Fruit fly (Drosophila melanogaster) whole organism, embryonic: ENCODE results near the gene Tsp29Fa.

Source experiments
- Adf1 ChIP-seq: fragments of 200-800 bp; sonication (Bioruptor generic); IDR thresholded peaks from 2 replicates; pipeline ENCODE4 v1.3.6; 2022; ENCODE audit warnings: missing biosample characterization, missing genetic modification characterization
- Asciz ChIP-seq: fragments of 200-800 bp; sonication (Bioruptor generic); optimal IDR thresholded peaks from 2 replicates; lab custom pipeline; 2017; ENCODE audit warnings: missing biosample characterization, mild to moderate bottlenecking, missing genetic modification characterization, missing genetic modification reagents
- Atf6 ChIP-seq: fragments of 200-800 bp; sonication (Bioruptor generic); IDR thresholded peaks from 2 replicates; pipeline ENCODE4 v1.3.6; 2022; ENCODE audit warnings: missing biosample characterization, missing genetic modification characterization
- B-H2 ChIP-seq: fragments of 200-800 bp; sonication (Bioruptor generic); optimal IDR thresholded peaks from 2 replicates; lab custom pipeline; 2018; ENCODE audit warnings: missing biosample characterization, mild to moderate bottlenecking, missing genetic modification characterization
- Blimp-1 ChIP-seq: fragments of 200-800 bp; sonication (Bioruptor generic); optimal IDR thresholded peaks from 3 replicates; lab custom pipeline; 2018; ENCODE audit warnings: missing biosample characterization, missing genetic modification characterization, mild to moderate bottlenecking, moderate library complexity, missing genetic modification reagents
- CG10274 ChIP-seq: fragments of 200-800 bp; sonication (Bioruptor generic); optimal IDR thresholded peaks from 3 replicates; lab custom pipeline; 2017; ENCODE audit warnings: missing biosample characterization, mild to moderate bottlenecking, missing genetic modification characterization
- CG13424 ChIP-seq: fragments of 200-800 bp; sonication (Bioruptor generic); optimal IDR thresholded peaks from 2 replicates; lab custom pipeline; 2019; ENCODE audit warnings: missing biosample characterization, mild to moderate bottlenecking, missing genetic modification characterization, moderate library complexity
- CG14965 ChIP-seq: fragments of 200-800 bp; sonication (Bioruptor generic); optimal IDR thresholded peaks from 2 replicates; lab custom pipeline; 2016; ENCODE audit warnings: missing biosample characterization, missing genetic modification characterization, borderline replicate concordance
- CG16813 ChIP-seq: fragments of 200-800 bp; sonication (Bioruptor generic); IDR thresholded peaks from 3 replicates; pipeline ENCODE4 v1.3.6; 2022; ENCODE audit warnings: missing biosample characterization, missing genetic modification characterization; ENCODE audit not compliant: partially characterized antibody
- CG18011 ChIP-seq: fragments of 200-800 bp; sonication (Bioruptor generic); optimal IDR thresholded peaks from 2 replicates; lab custom pipeline; 2017; ENCODE audit warnings: missing biosample characterization, missing genetic modification characterization, mild to moderate bottlenecking, moderate library complexity, missing genotype
- CG18262 ChIP-seq: fragments of 200-800 bp; optimal IDR thresholded peaks from 3 replicates; lab custom pipeline; 2019; ENCODE audit warnings: missing biosample characterization, mild to moderate bottlenecking, missing genetic modification characterization, moderate library complexity
- CG18619 ChIP-seq: fragments of 200-800 bp; sonication (Bioruptor generic); optimal IDR thresholded peaks from 3 replicates; lab custom pipeline; 2017; ENCODE audit warnings: missing biosample characterization, mild to moderate bottlenecking, missing genetic modification characterization
- CG2678 ChIP-seq: fragments of 200-800 bp; sonication (Bioruptor generic); optimal IDR thresholded peaks from 3 replicates; lab custom pipeline; 2019; ENCODE audit warnings: missing biosample characterization, mild to moderate bottlenecking, missing genetic modification characterization, moderate library complexity
- CG32772 ChIP-seq: fragments of 200-800 bp; sonication (Bioruptor generic); IDR thresholded peaks from 2 replicates; pipeline ENCODE4 v1.3.6; 2022; ENCODE audit warnings: missing biosample characterization, missing genetic modification characterization
- CG3838 ChIP-seq: fragments of 200-800 bp; sonication (Bioruptor generic); optimal IDR thresholded peaks from 3 replicates; lab custom pipeline; 2016; ENCODE audit warnings: missing biosample characterization, missing genetic modification characterization
- CG4328 ChIP-seq: fragments of 200-800 bp; sonication (Bioruptor generic); optimal IDR thresholded peaks from 3 replicates; lab custom pipeline; 2017; ENCODE audit warnings: missing biosample characterization, missing genetic modification reagents, missing genetic modification characterization
- CG43689 ChIP-seq: fragments of 200-800 bp; sonication (Bioruptor generic); IDR thresholded peaks from 2 replicates; pipeline ENCODE4 v1.3.6; 2022; ENCODE audit warnings: missing biosample characterization, missing genetic modification characterization
- CG6689 ChIP-seq: fragments of 200-800 bp; sonication (Bioruptor generic); IDR thresholded peaks from 2 replicates; pipeline ENCODE4 v1.3.6; 2022; ENCODE audit warnings: missing biosample characterization, missing genetic modification characterization
- CG7556 ChIP-seq: fragments of 200-800 bp; sonication (Bioruptor generic); optimal IDR thresholded peaks from 2 replicates; lab custom pipeline; 2017; ENCODE audit warnings: missing biosample characterization, mild to moderate bottlenecking, missing genetic modification characterization
- CG7963 ChIP-seq: fragments of 200-800 bp; sonication (Bioruptor generic); IDR thresholded peaks from 3 replicates; pipeline ENCODE4 v1.3.6; 2022; ENCODE audit warnings: missing biosample characterization, missing genetic modification characterization; ENCODE audit not compliant: partially characterized antibody
- CG7987 ChIP-seq: fragments of 200-800 bp; sonication (Bioruptor generic); optimal IDR thresholded peaks from 2 replicates; lab custom pipeline; 2018; ENCODE audit warnings: missing biosample characterization, mild to moderate bottlenecking, missing genetic modification characterization, moderate library complexity
- CG8388 ChIP-seq: fragments of 200-800 bp; sonication (Bioruptor generic); optimal IDR thresholded peaks from 2 replicates; lab custom pipeline; 2019; ENCODE audit warnings: missing biosample characterization, mild to moderate bottlenecking, missing genetic modification characterization, moderate library complexity
- CG8924 ChIP-seq: fragments of 200-800 bp; optimal IDR thresholded peaks from 3 replicates; lab custom pipeline; 2019; ENCODE audit warnings: missing biosample characterization, mild to moderate bottlenecking, missing genetic modification characterization, moderate library complexity
- Dip3 ChIP-seq: fragments of 200-800 bp; sonication (Bioruptor generic); optimal IDR thresholded peaks from 3 replicates; lab custom pipeline; 2016; ENCODE audit warnings: missing biosample characterization, missing genetic modification characterization
- Ets65A ChIP-seq: fragments of 200-800 bp; sonication (Bioruptor generic); peaks from one replicate; lab custom pipeline; 2016; ENCODE audit warnings: missing biosample characterization, missing genetic modification characterization
- H2.0 ChIP-seq: fragments of 200-800 bp; sonication (Bioruptor generic); IDR thresholded peaks from 2 replicates; pipeline ENCODE4 v1.3.6; 2022; ENCODE audit warnings: missing biosample characterization, missing genetic modification characterization
- HLH54F ChIP-seq: fragments of 200-800 bp; sonication (Bioruptor generic); optimal IDR thresholded peaks from 3 replicates; lab custom pipeline; 2016; ENCODE audit warnings: missing biosample characterization, missing genetic modification characterization
- Hand ChIP-seq: fragments of 200-800 bp; sonication (Bioruptor generic); optimal IDR thresholded peaks from 2 replicates; lab custom pipeline; 2017; ENCODE audit warnings: mild to moderate bottlenecking, missing biosample characterization, missing genetic modification reagents, missing genetic modification characterization
- Hr3 ChIP-seq: fragments of 200-800 bp; sonication (Bioruptor generic); optimal IDR thresholded peaks from 3 replicates; lab custom pipeline; 2016; ENCODE audit warnings: missing biosample characterization, missing genetic modification characterization
- Lhr ChIP-seq: fragments of 200-800 bp; sonication (Bioruptor generic); optimal IDR thresholded peaks from 3 replicates; lab custom pipeline; 2017; ENCODE audit warnings: mild to moderate bottlenecking, missing biosample characterization, missing genetic modification reagents, missing genetic modification characterization
- MBD-R2 ChIP-seq: fragments of 200-800 bp; sonication (Bioruptor generic); IDR thresholded peaks from 2 replicates; pipeline ENCODE4 v1.3.6; 2022; ENCODE audit warnings: missing biosample characterization, missing genetic modification characterization
- Myb ChIP-seq: fragments of 200-800 bp; sonication (Bioruptor generic); optimal IDR thresholded peaks from 2 replicates; lab custom pipeline; 2016; ENCODE audit warnings: missing biosample characterization, missing genetic modification characterization
- NC2β ChIP-seq: fragments of 200-800 bp; sonication (Bioruptor generic); optimal IDR thresholded peaks from 2 replicates; lab custom pipeline; 2016; ENCODE audit warnings: missing biosample characterization, missing genetic modification characterization
- Nf-YA ChIP-seq: fragments of 200-800 bp; sonication (Bioruptor generic); IDR thresholded peaks from 2 replicates; pipeline ENCODE4 v1.3.6; 2022; ENCODE audit warnings: missing biosample characterization, missing genetic modification characterization
- NfI ChIP-seq: fragments of 200-800 bp; sonication (Bioruptor generic); optimal IDR thresholded peaks from 3 replicates; lab custom pipeline; 2018; ENCODE audit warnings: missing biosample characterization, mild to moderate bottlenecking, missing genetic modification characterization, moderate library complexity
- Poxn ChIP-seq: fragments of 200-800 bp; sonication (Bioruptor generic); IDR thresholded peaks from 2 replicates; pipeline ENCODE4 v1.3.6; 2022; ENCODE audit warnings: missing biosample characterization, missing genetic modification characterization
- Scr ChIP-seq: fragments of 200-800 bp; sonication (Bioruptor generic); IDR thresholded peaks from 2 replicates; pipeline ENCODE4 v1.3.6; 2022; ENCODE audit warnings: missing biosample characterization, missing genetic modification characterization; ENCODE audit not compliant: partially characterized antibody
- bcd ChIP-seq: fragments of 200-800 bp; sonication (Bioruptor generic); optimal IDR thresholded peaks from 2 replicates; lab custom pipeline; 2017; ENCODE audit warnings: missing biosample characterization, mild to moderate bottlenecking, missing genetic modification characterization
- ci ChIP-seq: fragments of 200-800 bp; sonication (Bioruptor generic); IDR thresholded peaks from 3 replicates; pipeline ENCODE4 v1.3.6; 2022; ENCODE audit warnings: missing biosample characterization, missing genetic modification characterization
- dpn ChIP-seq, 2 experiments: fragments of 200-800 bp; sonication (Bioruptor generic); optimal IDR thresholded peaks; 3 replicates each; lab custom pipeline; 2016; ENCODE audit warnings: missing biosample characterization in 2 of 2, missing genetic modification characterization in 2 of 2
- fd96Cb ChIP-seq: fragments of 200-800 bp; sonication (Bioruptor generic); optimal IDR thresholded peaks from 2 replicates; lab custom pipeline; 2018; ENCODE audit warnings: missing biosample characterization, mild to moderate bottlenecking, missing genetic modification characterization, moderate library complexity
- gcm2 ChIP-seq: fragments of 200-800 bp; sonication (Bioruptor generic); optimal IDR thresholded peaks from 2 replicates; lab custom pipeline; 2016; ENCODE audit warnings: missing biosample characterization, missing genetic modification characterization
- h ChIP-seq: fragments of >200 bp; optimal IDR thresholded peaks from 2 replicates; lab custom pipeline; 2017
- hbn ChIP-seq: fragments of 200-800 bp; sonication (Bioruptor generic); IDR thresholded peaks from 2 replicates; pipeline ENCODE4 v1.3.6; 2022; ENCODE audit warnings: missing biosample characterization, missing genetic modification characterization; ENCODE audit not compliant: partially characterized antibody
- lab ChIP-seq: fragments of 200-800 bp; sonication (Bioruptor generic); optimal IDR thresholded peaks from 3 replicates; lab custom pipeline; 2017; ENCODE audit warnings: missing biosample characterization, missing genetic modification characterization, mild to moderate bottlenecking, moderate library complexity, missing genetic modification reagents
- lmd ChIP-seq: fragments of 200-800 bp; sonication (Bioruptor generic); IDR thresholded peaks from 2 replicates; pipeline ENCODE4 v1.3.6; 2022; ENCODE audit warnings: missing biosample characterization, missing genetic modification characterization
- org-1 ChIP-seq: fragments of 200-800 bp; sonication (Bioruptor generic); optimal IDR thresholded peaks from 2 replicates; lab custom pipeline; 2017; ENCODE audit warnings: missing biosample characterization, missing genetic modification characterization
- pita ChIP-seq: fragments of 200-800 bp; sonication (Bioruptor generic); optimal IDR thresholded peaks from 2 replicates; lab custom pipeline; 2017; ENCODE audit warnings: missing biosample characterization, mild to moderate bottlenecking, missing genetic modification characterization
- unpg ChIP-seq: fragments of 200-800 bp; sonication (Bioruptor generic); optimal IDR thresholded peaks from 3 replicates; lab custom pipeline; 2018; ENCODE audit warnings: missing biosample characterization, mild to moderate bottlenecking, missing genetic modification characterization, moderate library complexity

Gene Tsp29Fa

dm6 chr2L:8952194-8953037 lies 18.7 kb downstream of the Tsp29Fa start (continued):
- TF ChIP-seq Lhr (peak; percentile 44), Adf1 (GFP tag; lab: Robert Waterston, UW) (no peak), CG7963 (GFP tag; lab: Robert Waterston, UW) (0 out of 3 replicates have a peak, but pooled peaks have one; percentile 18), Scr (GFP tag; lab: Robert Waterston, UW) (peak; percentile 51; the same call in 1 of the 2 replicates), CG14965 (GFP tag; lab: Kevin White, UChicago) (no peak), CG32772 (peak; percentile 67), CG2678 (tag; lab: Kevin White, UChicago) (peak; percentile 47), Hr3 (GFP tag; lab: Kevin White, UChicago) (peak; percentile 48), CG3838 (GFP tag; lab: Kevin White, UChicago) (no peak), B-H2 (no peak), fd96Cb (tag; lab: Kevin White, UChicago) (no peak), ci (peak; percentile 68), Hand (no peak), org-1 (GFP tag; lab: Kevin White, UChicago) (peak; percentile 19), CG7987 (GFP tag; lab: Kevin White, UChicago) (no peak), H2.0 (GFP tag; lab: Robert Waterston, UW) (peak; percentile 57), CG18011 (GFP tag; lab: Kevin White, UChicago) (peak; percentile 97), h (lab: Kevin White, UChicago) (no peak), unpg (GFP tag; lab: Kevin White, UChicago) (peak; percentile 42), gcm2 (GFP tag; lab: Kevin White, UChicago) (peak; percentile 11), lab (GFP tag; lab: Kevin White, UChicago) (peak; percentile 88), CG18619 (GFP tag; lab: Kevin White, UChicago) (peak; percentile 22), hbn (GFP tag; lab: Robert Waterston, UW) (no peak), CG4328 (GFP tag; lab: Kevin White, UChicago) (peak; percentile 15), dpn (GFP tag; optimal IDR thresholded peaks at IDR 0.05; lab: Kevin White, UChicago) (peak; percentile 25 to 69), Nf-YA (GFP tag; lab: Robert Waterston, UW) (no peak), MBD-R2 (GFP tag; lab: Robert Waterston, UW) (peak; percentile 32; the same call in 1 of the 2 replicates), lmd (GFP tag; lab: Robert Waterston, UW) (peak; percentile 60), NC2β (peak; percentile 42), CG10274 (GFP tag; lab: Kevin White, UChicago) (no peak), Atf6 (GFP tag; lab: Robert Waterston, UW) (peak; percentile 66), CG13424 (tag; lab: Kevin White, UChicago) (peak; percentile 1), Dip3 (peak; percentile 31), CG16813 (GFP tag; lab: Robert Waterston, UW) (peak; percentile 74), Poxn (GFP tag; lab: Robert Waterston, UW) (no peak), CG18262 (tag; lab: Kevin White, UChicago) (peak; percentile 37), Myb (peak; percentile 91), NfI (GFP tag; lab: Kevin White, UChicago) (peak; percentile 15), Ets65A (GFP tag; lab: Kevin White, UChicago) (peak; percentile 94), bcd (peak; percentile 38), HLH54F (peak; percentile 49), pita (no peak), CG7556 (GFP tag; lab: Kevin White, UChicago) (no peak), CG8388 (peak; percentile 42), Blimp-1 (peak; percentile 35), CG6689 (GFP tag; lab: Robert Waterston, UW) (no peak), Asciz (GFP tag; lab: Kevin White, UChicago) (no peak), CG8924 (tag; lab: Kevin White, UChicago) (peak; percentile 34), CG43689 (GFP tag; lab: Robert Waterston, UW) (no peak)
